Worm (Caenorhabditis elegans) whole organism, L2 larva: ENCODE measurements around the gene C28D4.8.

ENCODE experiments used
- F13H6.1 ChIP-seq: sonication (generic microtip); optimal IDR thresholded peaks from 2 replicates; lab custom pipeline; 2016; ENCODE audit warnings: missing genetic modification characterization, missing compliant biosample characterization
- fos-1 ChIP-seq: fragments of 150-350 bp; optimal IDR thresholded peaks from 2 replicates; lab custom pipeline; 2014; ENCODE audit warnings: missing biosample characterization, missing genetic modification characterization
- ztf-1 ChIP-seq: fragments of 200-800 bp; sonication (Bioruptor generic); conservative IDR thresholded peaks from 2 replicates; pipeline ENCODE4 v1.3.6; 2022; ENCODE audit warnings: missing genetic modification characterization, missing compliant biosample characterization

ce11 chrIV:9762667-9763173, 14.5 kb upstream of the C28D4.8 start:
- TF ChIP-seq F13H6.1 (tag; lab: Kevin White, UChicago) (no peak), ztf-1 (GFP tag; lab: Robert Waterston, UW) (no peak), fos-1 (tag; lab: Kevin White, UChicago) (peak; percentile 85)
